Worm (Caenorhabditis elegans) whole organism, young adult: Measurements from ENCODE around the gene mlk-1.

Source experiments
- B0035.1 ChIP-seq: sonication (generic microtip); optimal IDR thresholded peaks from 2 replicates; lab custom pipeline; 2016; ENCODE audit warnings: missing genetic modification characterization, mild to moderate bottlenecking, missing compliant biosample characterization, missing genotype, missing genetic modification reagents
- B0261.1 ChIP-seq: sonication (generic microtip); optimal IDR thresholded peaks from 2 replicates; lab custom pipeline; 2016; ENCODE audit warnings: mild to moderate bottlenecking, missing genetic modification characterization, moderate library complexity, missing compliant biosample characterization
- C06A6.2 ChIP-seq: fragments of 200-800 bp; sonication (Bioruptor generic); conservative IDR thresholded peaks from 2 replicates; pipeline ENCODE4 v1.3.6; 2022; ENCODE audit warnings: missing genetic modification characterization, missing compliant biosample characterization
- C17E4.6 ChIP-seq: fragments of 200-800 bp; sonication (Bioruptor generic); IDR thresholded peaks from 2 replicates; pipeline ENCODE4 v1.3.6; 2022; ENCODE audit warnings: missing genetic modification reagents, missing genetic modification characterization, missing compliant biosample characterization
- F23B12.7 ChIP-seq: sonication (generic microtip); optimal IDR thresholded peaks from 2 replicates; lab custom pipeline; 2017; ENCODE audit warnings: missing genetic modification characterization, mild to moderate bottlenecking, missing compliant biosample characterization, antibody characterized with exemption, moderate library complexity; ENCODE audit not compliant: insufficient read depth
- F39B2.1 ChIP-seq: fragments of 200-800 bp; sonication (Bioruptor generic); IDR thresholded peaks from 2 replicates; pipeline ENCODE4 v1.3.6; 2022; ENCODE audit warnings: missing genetic modification reagents, missing genetic modification characterization, missing compliant biosample characterization
- F52B5.7 ChIP-seq: sonication (generic microtip); optimal IDR thresholded peaks from 2 replicates; lab custom pipeline; 2016; ENCODE audit warnings: mild to moderate bottlenecking, missing genetic modification characterization, missing compliant biosample characterization
- F57A8.1 ChIP-seq: fragments of 200-800 bp; sonication (Bioruptor generic); optimal IDR thresholded peaks from 2 replicates; lab custom pipeline; 2018; ENCODE audit warnings: mild to moderate bottlenecking, missing genetic modification characterization, moderate library complexity, missing compliant biosample characterization
- Y53G8AR.9 ChIP-seq: fragments of 200-800 bp; sonication (Bioruptor generic); conservative IDR thresholded peaks from 2 replicates; pipeline ENCODE4 v1.3.6; 2022; ENCODE audit warnings: missing genetic modification reagents, missing genetic modification characterization, missing compliant biosample characterization
- Y56A3A.18 ChIP-seq: fragments of 200-800 bp; sonication (Bioruptor generic); IDR thresholded peaks from 2 replicates; pipeline ENCODE4 v1.3.6; 2022; ENCODE audit warnings: missing genetic modification reagents, missing genetic modification characterization, missing compliant biosample characterization
- Y67H2A.10 ChIP-seq: fragments of 200-800 bp; sonication (Bioruptor generic); conservative IDR thresholded peaks from 2 replicates; pipeline ENCODE4 v1.3.6; 2022; ENCODE audit warnings: missing genetic modification reagents, missing genetic modification characterization, missing compliant biosample characterization
- Y79H2A.3 ChIP-seq: fragments of 200-800 bp; sonication (Bioruptor generic); conservative IDR thresholded peaks from 2 replicates; pipeline ENCODE4 v1.3.6; 2022; ENCODE audit warnings: missing genetic modification reagents, missing genetic modification characterization, missing compliant biosample characterization
- atf-7 ChIP-seq: sonication (generic microtip); optimal IDR thresholded peaks from 2 replicates; lab custom pipeline; 2017; ENCODE audit warnings: mild to moderate bottlenecking, missing genetic modification characterization, missing compliant biosample characterization
- athp-1 ChIP-seq: sonication (generic microtip); optimal IDR thresholded peaks from 2 replicates; lab custom pipeline; 2017; ENCODE audit warnings: mild to moderate bottlenecking, missing genetic modification characterization, missing compliant biosample characterization
- attf-3 ChIP-seq: fragments of 200-800 bp; sonication (Bioruptor generic); conservative IDR thresholded peaks from 2 replicates; pipeline ENCODE4 v1.3.6; 2022; ENCODE audit warnings: missing genetic modification reagents, missing genetic modification characterization, missing compliant biosample characterization
- ceh-27 ChIP-seq: fragments of 200-800 bp; sonication (Bioruptor generic); optimal IDR thresholded peaks from 2 replicates; lab custom pipeline; 2018; ENCODE audit warnings: mild to moderate bottlenecking, missing genetic modification characterization, moderate library complexity, missing compliant biosample characterization
- ceh-79 ChIP-seq: sonication (generic microtip); optimal IDR thresholded peaks from 2 replicates; lab custom pipeline; 2017; ENCODE audit warnings: mild to moderate bottlenecking, missing genetic modification characterization, missing compliant biosample characterization
- ceh-91 ChIP-seq: fragments of 200-800 bp; sonication (Bioruptor generic); IDR thresholded peaks from 2 replicates; pipeline ENCODE4 v1.3.6; 2022; ENCODE audit warnings: missing genetic modification reagents, missing genetic modification characterization, missing compliant biosample characterization
- chd-7 ChIP-seq: sonication (generic microtip); optimal IDR thresholded peaks from 2 replicates; lab custom pipeline; 2016; ENCODE audit warnings: mild to moderate bottlenecking, missing genetic modification characterization, moderate library complexity, missing compliant biosample characterization
- efl-1 ChIP-seq: fragments of 150-350 bp; optimal IDR thresholded peaks from 2 replicates; lab custom pipeline; 2014; ENCODE audit warnings: missing biosample characterization, missing genetic modification reagents, missing genetic modification characterization
- egl-44 ChIP-seq: fragments of 200-800 bp; sonication (Bioruptor generic); IDR thresholded peaks from 2 replicates; pipeline ENCODE4 v1.3.6; 2022; ENCODE audit warnings: missing genetic modification reagents, missing genetic modification characterization, missing compliant biosample characterization
- gei-17 ChIP-seq: fragments of 200-800 bp; sonication (Bioruptor generic); optimal IDR thresholded peaks from 2 replicates; lab custom pipeline; 2018; ENCODE audit warnings: mild to moderate bottlenecking, missing genetic modification characterization, missing compliant biosample characterization
- hrde-1 ChIP-seq: sonication (generic microtip); optimal IDR thresholded peaks from 2 replicates; lab custom pipeline; 2016; ENCODE audit warnings: missing genetic modification characterization, mild to moderate bottlenecking, missing compliant biosample characterization, moderate library complexity, missing genotype, missing genetic modification reagents, borderline replicate concordance
- lsy-27 ChIP-seq: sonication (generic microtip); optimal IDR thresholded peaks from 2 replicates; lab custom pipeline; 2017; ENCODE audit warnings: missing genetic modification characterization, mild to moderate bottlenecking, missing compliant biosample characterization, antibody characterized with exemption, missing genotype, borderline replicate concordance; ENCODE audit not compliant: insufficient read depth
- madf-3 ChIP-seq: fragments of 200-800 bp; sonication (Bioruptor generic); IDR thresholded peaks from 2 replicates; pipeline ENCODE4 v1.3.6; 2022; ENCODE audit warnings: missing genetic modification reagents, missing genetic modification characterization, missing compliant biosample characterization
- madf-8 ChIP-seq: fragments of 200-800 bp; sonication (Bioruptor generic); conservative IDR thresholded peaks from 2 replicates; pipeline ENCODE4 v1.3.6; 2022; ENCODE audit warnings: missing genetic modification reagents, missing genetic modification characterization, missing compliant biosample characterization
- mel-28 ChIP-seq: sonication (generic microtip); optimal IDR thresholded peaks from 2 replicates; lab custom pipeline; 2016; ENCODE audit warnings: borderline replicate concordance, mild to moderate bottlenecking, missing genetic modification characterization, missing compliant biosample characterization
- nfya-1 ChIP-seq: sonication (generic microtip); optimal IDR thresholded peaks from 2 replicates; lab custom pipeline; 2017; ENCODE audit warnings: antibody characterized with exemption, missing compliant biosample characterization, missing genetic modification characterization, borderline replicate concordance; ENCODE audit not compliant: insufficient read depth
- nfya-2 ChIP-seq: fragments of 200-800 bp; sonication (Bioruptor generic); IDR thresholded peaks from 2 replicates; pipeline ENCODE4 v1.3.6; 2022; ENCODE audit warnings: missing genetic modification reagents, missing genetic modification characterization, missing compliant biosample characterization
- nhr-179 ChIP-seq: sonication (generic microtip); optimal IDR thresholded peaks from 2 replicates; lab custom pipeline; 2016; ENCODE audit warnings: mild to moderate bottlenecking, missing genetic modification characterization, missing compliant biosample characterization
- nhr-27 ChIP-seq: fragments of 200-800 bp; sonication (Bioruptor generic); optimal IDR thresholded peaks from 2 replicates; lab custom pipeline; 2018; ENCODE audit warnings: mild to moderate bottlenecking, missing genetic modification characterization, moderate library complexity, missing compliant biosample characterization
- nhr-80 ChIP-seq: sonication (generic microtip); optimal IDR thresholded peaks from 2 replicates; lab custom pipeline; 2016; ENCODE audit warnings: missing genetic modification characterization, missing compliant biosample characterization
- nhr-90 ChIP-seq: sonication (generic microtip); optimal IDR thresholded peaks from 2 replicates; lab custom pipeline; 2016; ENCODE audit warnings: missing genotype, mild to moderate bottlenecking, missing genetic modification characterization, missing compliant biosample characterization
- pbrm-1 ChIP-seq: fragments of 200-800 bp; sonication (Bioruptor generic); IDR thresholded peaks from 2 replicates; pipeline ENCODE4 v1.3.6; 2022; ENCODE audit warnings: missing genetic modification reagents, missing genetic modification characterization, missing compliant biosample characterization
- rcor-1 ChIP-seq: fragments of 200-800 bp; sonication (Bioruptor generic); IDR thresholded peaks from 2 replicates; pipeline ENCODE4 v1.3.6; 2022; ENCODE audit warnings: missing genetic modification reagents, missing genetic modification characterization, missing compliant biosample characterization
- rec-8 ChIP-seq, 2 experiments: sonication (generic microtip); optimal IDR thresholded peaks; 2 replicates each; lab custom pipeline; 2016; ENCODE audit warnings: mild to moderate bottlenecking in 2 of 2, missing genetic modification characterization in 2 of 2, missing genetic modification reagents in 2 of 2, missing genotype in 2 of 2, missing biosample characterization in 1 of 2, missing compliant biosample characterization in 1 of 2, moderate library complexity in 1 of 2
- rpc-1 ChIP-seq, 2 experiments: fragments of 150-350 bp in 1 of 2; sonication (generic microtip) in 1 of 2; optimal IDR thresholded peaks; 2 replicates each; lab custom pipeline; 2014 to 2018; ENCODE audit warnings: missing biosample characterization in 1 of 2, missing genetic modification characterization in 1 of 2, missing genetic modification reagents in 1 of 2, missing genotype in 1 of 2
- snpc-3.4 ChIP-seq: sonication (generic microtip); optimal IDR thresholded peaks from 2 replicates; lab custom pipeline; 2017; ENCODE audit warnings: missing genetic modification characterization, mild to moderate bottlenecking, missing compliant biosample characterization, antibody characterized with exemption, moderate library complexity, missing genotype, missing genetic modification reagents
- tbx-9 ChIP-seq: sonication (generic microtip); optimal IDR thresholded peaks from 2 replicates; lab custom pipeline; 2016; ENCODE audit warnings: borderline replicate concordance, missing genetic modification characterization, inconsistent platforms, missing compliant biosample characterization
- tlf-1 ChIP-seq: fragments of 200-800 bp; sonication (Bioruptor generic); optimal IDR thresholded peaks from 2 replicates; lab custom pipeline; 2018; ENCODE audit warnings: mild to moderate bottlenecking, missing genetic modification characterization, missing compliant biosample characterization
- unc-130 ChIP-seq: sonication (generic microtip); optimal IDR thresholded peaks from 2 replicates; lab custom pipeline; 2016; ENCODE audit warnings: missing genetic modification reagents, missing genetic modification characterization, missing compliant biosample characterization
- unc-62 ChIP-seq: fragments of 150-350 bp; optimal IDR thresholded peaks from 2 replicates; lab custom pipeline; 2014; ENCODE audit warnings: missing biosample characterization, missing genetic modification reagents, missing genetic modification characterization
- xnd-1 ChIP-seq: sonication (generic microtip); optimal IDR thresholded peaks from 2 replicates; lab custom pipeline; 2016; ENCODE audit warnings: missing genotype, missing genetic modification reagents, missing genetic modification characterization, missing compliant biosample characterization
- zfh-2 ChIP-seq: fragments of 200-800 bp; sonication (Bioruptor generic); conservative IDR thresholded peaks from 2 replicates; pipeline ENCODE4 v1.3.6; 2022; ENCODE audit warnings: missing genetic modification reagents, missing genetic modification characterization, missing compliant biosample characterization
- ztf-18 ChIP-seq: sonication (generic microtip); optimal IDR thresholded peaks from 2 replicates; lab custom pipeline; 2016; ENCODE audit warnings: missing genotype, mild to moderate bottlenecking, missing genetic modification characterization, missing compliant biosample characterization
- ztf-25 ChIP-seq: fragments of 200-800 bp; sonication (Bioruptor generic); IDR thresholded peaks from 2 replicates; pipeline ENCODE4 v1.3.6; 2022; ENCODE audit warnings: missing genetic modification reagents, missing genetic modification characterization, missing compliant biosample characterization

Gene mlk-1

ce11 chrV:5049333-5049942 is 15.2 kb downstream of the mlk-1 start, which contains the start of the genes pqn-51 and K11D12.14:
Gene pqn-51, plus strand, starts transcription at chrV:5049607.
Gene K11D12.14, plus strand, starts transcription at chrV:5049636.
- TF ChIP-seq nhr-90 (tag; lab: Kevin White, UChicago) (peak; percentile 8), hrde-1 (no peak), F57A8.1 (GFP tag; lab: Kevin White, UChicago) (no peak), Y56A3A.18 (GFP tag; lab: Robert Waterston, UW) (peak; percentile 89; the same call in 1 of the 2 replicates), ztf-18 (tag; lab: Kevin White, UChicago) (peak; percentile 93), ceh-27 (GFP tag; lab: Kevin White, UChicago) (peak; percentile 71), egl-44 (GFP tag; lab: Robert Waterston, UW) (peak; percentile 76; the same call in 1 of the 2 replicates), nhr-80 (tag; lab: Kevin White, UChicago) (peak; percentile 79), C17E4.6 (GFP tag; lab: Robert Waterston, UW) (0 out of 2 replicates have a peak, but pooled peaks have one; percentile 32), athp-1 (tag; lab: Kevin White, UChicago) (peak; percentile 71), madf-8 (GFP tag; lab: Robert Waterston, UW) (peak; percentile 68; the same call in 1 of the 2 replicates), C06A6.2 (GFP tag; lab: Robert Waterston, UW) (peak; percentile 92), snpc-3.4 (no peak), mel-28 (tag; lab: Kevin White, UChicago) (no peak), nhr-179 (no peak), zfh-2 (peak; percentile 93), F23B12.7 (tag; lab: Kevin White, UChicago) (peak; percentile 43), nhr-27 (no peak), ztf-25 (GFP tag; lab: Robert Waterston, UW) (0 out of 2 replicates have a peak, but pooled peaks have one; percentile 35), B0035.1 (peak; percentile 19), efl-1 (GFP tag; lab: Kevin White, UChicago) (peak; percentile 44), ceh-91 (GFP tag; lab: Robert Waterston, UW) (peak; percentile 64), madf-3 (0 out of 2 replicates have a peak, but pooled peaks have one; percentile 64), xnd-1 (tag; lab: Kevin White, UChicago) (peak; percentile 45), rec-8 (tag; optimal IDR thresholded peaks at IDR 0.05; lab: Kevin White, UChicago) (no peak), lsy-27 (tag; lab: Kevin White, UChicago) (no peak), tlf-1 (peak; percentile 61), tbx-9 (tag; lab: Kevin White, UChicago) (no peak), gei-17 (peak; percentile 72), chd-7 (tag; lab: Kevin White, UChicago) (no peak), Y53G8AR.9 (peak; percentile 88), nfya-2 (GFP tag; lab: Robert Waterston, UW) (no peak), F52B5.7 (no peak), unc-62 (GFP tag; lab: Kevin White, UChicago) (peak; percentile 30), ceh-79 (tag; lab: Kevin White, UChicago) (no peak), Y67H2A.10 (GFP tag; lab: Robert Waterston, UW) (0 out of 2 replicates have a peak, but pooled peaks have one; percentile 7), nfya-1 (no peak), atf-7 (peak; percentile 99), Y79H2A.3 (GFP tag; lab: Robert Waterston, UW) (0 out of 2 replicates have a peak, but pooled peaks have one; percentile 60), rcor-1 (GFP tag; lab: Robert Waterston, UW) (peak; percentile 93), unc-130 (GFP tag; lab: Kevin White, UChicago) (no peak), attf-3 (GFP tag; lab: Robert Waterston, UW) (peak; percentile 71), rpc-1 (optimal IDR thresholded peaks at IDR 0.05; lab: Kevin White, UChicago) (no peak), rpc-1 (tag; optimal IDR thresholded peaks at IDR 0.05; lab: Kevin White, UChicago) (no peak), pbrm-1 (GFP tag; lab: Robert Waterston, UW) (peak; percentile 88), B0261.1 (tag; lab: Kevin White, UChicago) (no peak), F39B2.1 (GFP tag; lab: Robert Waterston, UW) (no peak)
